Fruit fly (Drosophila melanogaster) whole organism, prepupa: ENCODE data around the gene CG11593.

Experiments
- Blimp-1 ChIP-seq: fragments of 200-800 bp; sonication (Bioruptor generic); optimal IDR thresholded peaks from 3 replicates; lab custom pipeline; 2017; ENCODE audit warnings: missing biosample characterization, missing genetic modification characterization, mild to moderate bottlenecking, moderate library complexity, missing genetic modification reagents
- CG10631 ChIP-seq: fragments of 200-800 bp; sonication (Bioruptor generic); optimal IDR thresholded peaks from 2 replicates; lab custom pipeline; 2016; ENCODE audit warnings: missing biosample characterization, missing genetic modification characterization
- CG10669 ChIP-seq: fragments of 200-800 bp; sonication (Bioruptor generic); optimal IDR thresholded peaks from 3 replicates; lab custom pipeline; 2018; ENCODE audit warnings: missing biosample characterization, mild to moderate bottlenecking, missing genetic modification characterization, moderate library complexity
- CG11294 ChIP-seq: fragments of 200-800 bp; sonication (Bioruptor generic); IDR thresholded peaks from 2 replicates; pipeline ENCODE4 v1.3.6; 2022; ENCODE audit warnings: missing biosample characterization, missing genetic modification characterization
- CG11902 ChIP-seq: fragments of 200-800 bp; sonication (Bioruptor generic); optimal IDR thresholded peaks from 3 replicates; lab custom pipeline; 2016; ENCODE audit warnings: missing biosample characterization, missing genetic modification characterization
- CG15336 ChIP-seq: fragments of 200-800 bp; sonication (Bioruptor generic); IDR thresholded peaks from 2 replicates; pipeline ENCODE4 v1.3.6; 2022; ENCODE audit warnings: missing biosample characterization, missing genetic modification characterization
- CG1621 ChIP-seq: fragments of 200-800 bp; sonication (Bioruptor generic); optimal IDR thresholded peaks from 3 replicates; lab custom pipeline; 2018; ENCODE audit warnings: missing biosample characterization, mild to moderate bottlenecking, missing genetic modification characterization
- CG32006 ChIP-seq: fragments of 200-800 bp; sonication (Bioruptor generic); optimal IDR thresholded peaks from 3 replicates; lab custom pipeline; 2017; ENCODE audit warnings: missing biosample characterization, mild to moderate bottlenecking, missing genetic modification characterization
- CG34406 ChIP-seq: fragments of 200-800 bp; sonication (Bioruptor generic); optimal IDR thresholded peaks from 3 replicates; lab custom pipeline; 2016; ENCODE audit warnings: missing biosample characterization, missing genetic modification characterization
- CG3919 ChIP-seq: fragments of 200-800 bp; sonication (Bioruptor generic); optimal IDR thresholded peaks from 3 replicates; lab custom pipeline; 2016; ENCODE audit warnings: missing biosample characterization, missing genetic modification characterization
- CG4318 ChIP-seq: fragments of 200-800 bp; sonication (Bioruptor generic); optimal IDR thresholded peaks from 3 replicates; lab custom pipeline; 2017; ENCODE audit warnings: missing biosample characterization, mild to moderate bottlenecking, missing genetic modification characterization
- CG6163 ChIP-seq: fragments of 200-800 bp; sonication (Bioruptor generic); IDR thresholded peaks from 3 replicates; pipeline ENCODE4 v1.3.6; 2022; ENCODE audit warnings: missing biosample characterization, missing genetic modification characterization
- CG6276 ChIP-seq: fragments of 200-800 bp; sonication (Bioruptor generic); optimal IDR thresholded peaks from 2 replicates; lab custom pipeline; 2017; ENCODE audit warnings: missing biosample characterization, mild to moderate bottlenecking, missing genetic modification characterization
- CG6792 ChIP-seq: fragments of 200-800 bp; sonication (Bioruptor generic); optimal IDR thresholded peaks from 3 replicates; lab custom pipeline; 2016; ENCODE audit warnings: missing biosample characterization, missing genetic modification characterization
- CG6808 ChIP-seq: fragments of 200-800 bp; sonication (Bioruptor generic); optimal IDR thresholded peaks from 3 replicates; lab custom pipeline; 2017; ENCODE audit warnings: missing biosample characterization, missing genetic modification characterization, mild to moderate bottlenecking, moderate library complexity, missing genetic modification reagents
- CG6854 ChIP-seq: fragments of 200-800 bp; sonication (Bioruptor generic); optimal IDR thresholded peaks from 2 replicates; lab custom pipeline; 2017; ENCODE audit warnings: missing biosample characterization, mild to moderate bottlenecking, missing genetic modification characterization
- CG7368 ChIP-seq: fragments of 200-800 bp; sonication (Bioruptor generic); optimal IDR thresholded peaks from 3 replicates; lab custom pipeline; 2016; ENCODE audit warnings: missing biosample characterization, missing genetic modification characterization
- CG8119 ChIP-seq: fragments of 200-800 bp; sonication (Bioruptor generic); IDR thresholded peaks from 3 replicates; pipeline ENCODE4 v1.3.6; 2022; ENCODE audit warnings: missing biosample characterization, missing genetic modification characterization
- CG8319 ChIP-seq: fragments of 200-800 bp; sonication (Bioruptor generic); optimal IDR thresholded peaks from 3 replicates; lab custom pipeline; 2016; ENCODE audit warnings: missing biosample characterization, missing genetic modification characterization
- CG8632 ChIP-seq: fragments of 200-800 bp; sonication (Bioruptor generic); optimal IDR thresholded peaks from 3 replicates; lab custom pipeline; 2016; ENCODE audit warnings: missing biosample characterization, missing genetic modification characterization
- CG9139 ChIP-seq: fragments of 200-800 bp; sonication (Bioruptor generic); optimal IDR thresholded peaks from 3 replicates; lab custom pipeline; 2017; ENCODE audit warnings: missing biosample characterization, mild to moderate bottlenecking, missing genetic modification characterization
- Eip75B ChIP-seq: fragments of 200-800 bp; sonication (Bioruptor generic); optimal IDR thresholded peaks from 3 replicates; lab custom pipeline; 2016; ENCODE audit warnings: missing biosample characterization, missing genetic modification characterization
- Eip78C ChIP-seq: fragments of 200-800 bp; sonication (Bioruptor generic); peaks from one replicate; lab custom pipeline; 2016; ENCODE audit warnings: missing biosample characterization, missing genetic modification characterization
- Eip93F ChIP-seq: fragments of 200-800 bp; sonication (Bioruptor generic); optimal IDR thresholded peaks from 2 replicates; lab custom pipeline; 2016; ENCODE audit warnings: missing biosample characterization, mild to moderate bottlenecking, missing genetic modification characterization
- Ets96B ChIP-seq: fragments of 200-800 bp; optimal IDR thresholded peaks from 2 replicates; lab custom pipeline; 2019; ENCODE audit warnings: missing biosample characterization, mild to moderate bottlenecking, missing genetic modification characterization, moderate library complexity
- Hr38 ChIP-seq: sonication (Bioruptor generic); optimal IDR thresholded peaks from 2 replicates; lab custom pipeline; 2016; ENCODE audit warnings: missing biosample characterization, missing genetic modification characterization
- Hr39 ChIP-seq: fragments of 200-800 bp; sonication (Bioruptor generic); optimal IDR thresholded peaks from 2 replicates; lab custom pipeline; 2016; ENCODE audit warnings: missing biosample characterization, missing genetic modification characterization
- Hr4 ChIP-seq: fragments of 200-800 bp; sonication (Bioruptor generic); optimal IDR thresholded peaks from 3 replicates; lab custom pipeline; 2016; ENCODE audit warnings: missing biosample characterization, missing genetic modification characterization
- Lpt ChIP-seq: fragments of 200-800 bp; sonication (Bioruptor generic); optimal IDR thresholded peaks from 3 replicates; lab custom pipeline; 2016; ENCODE audit warnings: missing biosample characterization, missing genetic modification characterization
- Met ChIP-seq: fragments of 200-800 bp; sonication (Bioruptor generic); optimal IDR thresholded peaks from 3 replicates; lab custom pipeline; 2016; ENCODE audit warnings: missing biosample characterization, missing genetic modification characterization
- Sox15 ChIP-seq: fragments of 200-800 bp; sonication (Bioruptor generic); optimal IDR thresholded peaks from 3 replicates; lab custom pipeline; 2016; ENCODE audit warnings: missing biosample characterization, missing genetic modification characterization
- achi ChIP-seq: fragments of 200-800 bp; sonication (Bioruptor generic); optimal IDR thresholded peaks from 3 replicates; lab custom pipeline; 2016; ENCODE audit warnings: missing biosample characterization, missing genetic modification characterization
- acj6 ChIP-seq: fragments of 200-800 bp; sonication (Bioruptor generic); optimal IDR thresholded peaks from 3 replicates; lab custom pipeline; 2016; ENCODE audit warnings: missing biosample characterization, missing genetic modification characterization
- cyc ChIP-seq: fragments of 200-800 bp; sonication (Bioruptor generic); optimal IDR thresholded peaks from 3 replicates; lab custom pipeline; 2016; ENCODE audit warnings: missing biosample characterization, missing genetic modification characterization
- dac ChIP-seq: fragments of 200-800 bp; sonication (Bioruptor generic); optimal IDR thresholded peaks from 2 replicates; lab custom pipeline; 2017; ENCODE audit warnings: missing biosample characterization, mild to moderate bottlenecking, missing genetic modification characterization
- eg ChIP-seq: fragments of 200-800 bp; sonication (Bioruptor generic); IDR thresholded peaks from 3 replicates; pipeline ENCODE4 v1.3.6; 2022; ENCODE audit warnings: missing biosample characterization, missing genetic modification characterization
- esn ChIP-seq: fragments of 200-800 bp; sonication (Bioruptor generic); optimal IDR thresholded peaks from 2 replicates; lab custom pipeline; 2016; ENCODE audit warnings: missing biosample characterization, mild to moderate bottlenecking, missing genetic modification characterization, moderate library complexity
- fd85E ChIP-seq: fragments of 200-800 bp; sonication (Bioruptor generic); optimal IDR thresholded peaks from 3 replicates; lab custom pipeline; 2016; ENCODE audit warnings: missing biosample characterization, missing genetic modification characterization
- fkh ChIP-seq: fragments of 200-800 bp; sonication (Bioruptor generic); optimal IDR thresholded peaks from 3 replicates; lab custom pipeline; 2017; ENCODE audit warnings: missing biosample characterization, mild to moderate bottlenecking, missing genetic modification characterization, moderate library complexity
- lz ChIP-seq: fragments of 200-800 bp; sonication (Bioruptor generic); optimal IDR thresholded peaks from 3 replicates; lab custom pipeline; 2016; ENCODE audit warnings: missing biosample characterization, missing genetic modification characterization
- net ChIP-seq: fragments of 200-800 bp; sonication (Bioruptor generic); optimal IDR thresholded peaks from 3 replicates; lab custom pipeline; 2016; ENCODE audit warnings: missing biosample characterization, missing genetic modification characterization
- pdm3 ChIP-seq: fragments of 200-800 bp; sonication (Bioruptor generic); optimal IDR thresholded peaks from 3 replicates; lab custom pipeline; 2016; ENCODE audit warnings: missing biosample characterization, missing genetic modification characterization
- salr ChIP-seq, 2 experiments: fragments of 200-800 bp; sonication (Bioruptor generic); optimal IDR thresholded peaks; 3 replicates each; lab custom pipeline; 2016 to 2018; ENCODE audit warnings: missing biosample characterization in 2 of 2, missing genetic modification characterization in 2 of 2, mild to moderate bottlenecking in 1 of 2
- spab ChIP-seq: fragments of 200-800 bp; sonication (Bioruptor generic); optimal IDR thresholded peaks from 2 replicates; lab custom pipeline; 2017; ENCODE audit warnings: missing biosample characterization, mild to moderate bottlenecking, missing genetic modification characterization, missing genetic modification reagents
- ss ChIP-seq, 2 experiments: fragments of 200-800 bp; sonication (Bioruptor generic); optimal IDR thresholded peaks; 2 replicates in 1 of 2; 3 replicates in 1 of 2; lab custom pipeline; 2017 to 2018; ENCODE audit warnings: mild to moderate bottlenecking in 2 of 2, missing biosample characterization in 2 of 2, missing genetic modification characterization in 2 of 2, moderate library complexity in 1 of 2
- svp ChIP-seq: fragments of 200-800 bp; sonication (Bioruptor generic); peaks from one replicate; lab custom pipeline; 2016; ENCODE audit warnings: missing biosample characterization, missing genetic modification characterization
- topi ChIP-seq: fragments of 200-800 bp; sonication (Bioruptor generic); optimal IDR thresholded peaks from 3 replicates; lab custom pipeline; 2016; ENCODE audit warnings: missing biosample characterization, missing genetic modification characterization
- vri ChIP-seq: fragments of 200-800 bp; sonication (Bioruptor generic); optimal IDR thresholded peaks from 3 replicates; lab custom pipeline; 2016; ENCODE audit warnings: missing biosample characterization, mild to moderate bottlenecking, missing genetic modification characterization

CG11593 gene

dm6 chr3L:4071561-4072049, 31.3 kb upstream of the CG11593 start, which contains the start of gene wit (continued):
- TF ChIP-seq Hr38 (GFP tag; lab: Kevin White, UChicago) = no peak
- TF ChIP-seq CG32006 (GFP tag; lab: Kevin White, UChicago) = peak; percentile 13
- TF ChIP-seq svp (GFP tag; lab: Kevin White, UChicago) = peak; percentile 85
- TF ChIP-seq CG8632 (GFP tag; lab: Kevin White, UChicago) = no peak
- peak; percentile 21 for TF ChIP-seq fkh (GFP tag; lab: Kevin White, UChicago)
- no peak for TF ChIP-seq cyc (GFP tag; lab: Kevin White, UChicago)
- no peak for TF ChIP-seq dac
- no peak for TF ChIP-seq fd85E (GFP tag; lab: Kevin White, UChicago)
- peak; percentile 75 for TF ChIP-seq Eip78C (GFP tag; lab: Kevin White, UChicago)
- no peak for TF ChIP-seq Ets96B (tag; lab: Kevin White, UChicago)
- no peak for TF ChIP-seq CG6808 (GFP tag; lab: Kevin White, UChicago)
- TF ChIP-seq Met (GFP tag; lab: Kevin White, UChicago) = peak; percentile 45
- peak; percentile 52 for TF ChIP-seq CG9139 (GFP tag; lab: Kevin White, UChicago)

dm6 chr3L:4070996-4071379, 30.7 kb upstream of the CG11593 start:
- TF ChIP-seq svp (GFP tag; lab: Kevin White, UChicago) = no peak
- peak; percentile 37 for TF ChIP-seq CG6808 (GFP tag; lab: Kevin White, UChicago)
- no peak for TF ChIP-seq CG6854
- no peak for TF ChIP-seq Eip75B (GFP tag; lab: Kevin White, UChicago)
- TF ChIP-seq eg (GFP tag; lab: Robert Waterston, UW) = peak; percentile 95
- no peak for TF ChIP-seq CG6276 (GFP tag; lab: Kevin White, UChicago)
- TF ChIP-seq pdm3 (GFP tag; lab: Kevin White, UChicago) = peak; percentile 79
- TF ChIP-seq lz = peak; percentile 38
- peak; percentile 84 for TF ChIP-seq Hr4 (GFP tag; lab: Kevin White, UChicago)
- TF ChIP-seq CG15336 (GFP tag; lab: Robert Waterston, UW) = peak; percentile 90
- TF ChIP-seq CG8319 = peak; percentile 40
- peak; percentile 88 for TF ChIP-seq CG3919
- TF ChIP-seq acj6 = peak; percentile 84
- no peak for TF ChIP-seq ss (GFP tag; optimal IDR thresholded peaks at IDR 0.05; lab: Kevin White, UChicago)
- TF ChIP-seq CG11294 = peak; percentile 92
- TF ChIP-seq CG1621 (tag; lab: Kevin White, UChicago) = peak; percentile 86
- peak; percentile 57 for TF ChIP-seq CG34406 (GFP tag; lab: Kevin White, UChicago)
- peak; percentile 51 for TF ChIP-seq Sox15 (GFP tag; lab: Kevin White, UChicago)
- TF ChIP-seq CG10631 (GFP tag; lab: Kevin White, UChicago) = peak; percentile 86
- peak; percentile 44 for TF ChIP-seq CG32006 (GFP tag; lab: Kevin White, UChicago)
- TF ChIP-seq achi = peak; percentile 76
- peak; percentile 83 for TF ChIP-seq CG7368
- no peak for TF ChIP-seq CG6792 (GFP tag; lab: Kevin White, UChicago)
- TF ChIP-seq CG8119 (GFP tag; lab: Robert Waterston, UW) = peak; percentile 83
- no peak for TF ChIP-seq vri (GFP tag; lab: Kevin White, UChicago)
- peak; percentile 97 for TF ChIP-seq CG6163 (GFP tag; lab: Robert Waterston, UW)
- TF ChIP-seq fkh (GFP tag; lab: Kevin White, UChicago) = no peak
- no peak for TF ChIP-seq net (GFP tag; lab: Kevin White, UChicago)
- no peak for TF ChIP-seq esn (GFP tag; lab: Kevin White, UChicago)
- TF ChIP-seq cyc (GFP tag; lab: Kevin White, UChicago) = peak; percentile 86
- peak; percentile 78 for TF ChIP-seq CG4318 (GFP tag; lab: Kevin White, UChicago)
- peak; percentile 94 for TF ChIP-seq Ets96B (tag; lab: Kevin White, UChicago)
- peak; percentile 56 for TF ChIP-seq Lpt
- TF ChIP-seq Blimp-1 (GFP tag; lab: Kevin White, UChicago) = no peak
- peak; percentile 53 for TF ChIP-seq CG8632 (GFP tag; lab: Kevin White, UChicago)
- peak; percentile 66 for TF ChIP-seq spab
- TF ChIP-seq salr (GFP tag; optimal IDR thresholded peaks at IDR 0.05; lab: Kevin White, UChicago) = peak; percentile 52 to 93
- TF ChIP-seq dac = peak; percentile 40
- peak; percentile 91 for TF ChIP-seq CG10669 (GFP tag; lab: Kevin White, UChicago)
- peak; percentile 68 for TF ChIP-seq CG9139 (GFP tag; lab: Kevin White, UChicago)
- TF ChIP-seq CG11902 (GFP tag; lab: Kevin White, UChicago) = peak; percentile 70
- no peak for TF ChIP-seq Eip93F
- peak; percentile 85 for TF ChIP-seq Hr39 (GFP tag; lab: Kevin White, UChicago)
- peak; percentile 83 for TF ChIP-seq topi (GFP tag; lab: Kevin White, UChicago)
